Fruit fly (Drosophila melanogaster) whole organism, embryonic: Measurements from ENCODE around the gene CG17777.
A peak's percentile ranks its signal among the peaks of the same experiment; 100 is the strongest.

Source experiments
- Ada2b ChIP-seq: fragments of 200-800 bp; sonication (Bioruptor generic); IDR thresholded peaks from 2 replicates; pipeline ENCODE4 v1.3.6; 2022; ENCODE audit warnings: missing biosample characterization, missing genetic modification characterization
- Atf3 ChIP-seq: fragments of 200-800 bp; sonication (Bioruptor generic); optimal IDR thresholded peaks from 3 replicates; lab custom pipeline; 2016; ENCODE audit warnings: missing biosample characterization, missing genetic modification characterization
- Awh ChIP-seq: fragments of 200-800 bp; sonication (Bioruptor generic); IDR thresholded peaks from 2 replicates; pipeline ENCODE4, ENCODE4 v1.3.6; 2022; ENCODE audit warnings: missing biosample characterization, missing genetic modification characterization
- B-H1 ChIP-seq: fragments of 200-800 bp; sonication (Bioruptor generic); IDR thresholded peaks from 3 replicates; pipeline ENCODE4 v1.3.6; 2022; ENCODE audit warnings: missing biosample characterization, missing genetic modification characterization
- BtbVII ChIP-seq: fragments of 200-800 bp; sonication (Bioruptor generic); optimal IDR thresholded peaks from 3 replicates; lab custom pipeline; 2017; ENCODE audit warnings: missing biosample characterization, mild to moderate bottlenecking, missing genetic modification characterization
- CG10366 ChIP-seq: fragments of 200-800 bp; sonication (Bioruptor generic); IDR thresholded peaks from 2 replicates; pipeline ENCODE4 v1.3.6; 2022; ENCODE audit warnings: missing biosample characterization, missing genetic modification characterization
- CG1233 ChIP-seq: fragments of 200-800 bp; sonication (Bioruptor generic); optimal IDR thresholded peaks from 4 replicates; lab custom pipeline; 2018; ENCODE audit warnings: missing biosample characterization, mild to moderate bottlenecking, missing genetic modification characterization
- CG12659 ChIP-seq: fragments of 200-800 bp; sonication (Bioruptor generic); optimal IDR thresholded peaks from 3 replicates; lab custom pipeline; 2017; ENCODE audit warnings: mild to moderate bottlenecking, missing biosample characterization, missing genetic modification reagents, missing genetic modification characterization
- CG12744 ChIP-seq: fragments of 200-800 bp; sonication (Bioruptor generic); optimal IDR thresholded peaks from 2 replicates; lab custom pipeline; 2016; ENCODE audit warnings: missing biosample characterization, missing genetic modification characterization
- CG13424 ChIP-seq: fragments of 200-800 bp; sonication (Bioruptor generic); optimal IDR thresholded peaks from 2 replicates; lab custom pipeline; 2019; ENCODE audit warnings: missing biosample characterization, mild to moderate bottlenecking, missing genetic modification characterization, moderate library complexity
- CG15479 ChIP-seq: fragments of 200-800 bp; sonication (Bioruptor generic); optimal IDR thresholded peaks from 3 replicates; lab custom pipeline; 2019; ENCODE audit warnings: missing biosample characterization, mild to moderate bottlenecking, missing genetic modification characterization, moderate library complexity
- CG15514 ChIP-seq: fragments of 200-800 bp; sonication (Bioruptor generic); optimal IDR thresholded peaks from 3 replicates; lab custom pipeline; 2017; ENCODE audit warnings: missing biosample characterization, missing genetic modification characterization, mild to moderate bottlenecking, moderate library complexity, missing genetic modification reagents
- CG18262 ChIP-seq: fragments of 200-800 bp; optimal IDR thresholded peaks from 3 replicates; lab custom pipeline; 2019; ENCODE audit warnings: missing biosample characterization, mild to moderate bottlenecking, missing genetic modification characterization, moderate library complexity
- CG1832 ChIP-seq: fragments of 200-800 bp; sonication (Bioruptor generic); optimal IDR thresholded peaks from 2 replicates; lab custom pipeline; 2017; ENCODE audit warnings: missing biosample characterization, mild to moderate bottlenecking, missing genetic modification characterization, inconsistent platforms
- CG18619 ChIP-seq: fragments of 200-800 bp; sonication (Bioruptor generic); optimal IDR thresholded peaks from 3 replicates; lab custom pipeline; 2017; ENCODE audit warnings: missing biosample characterization, mild to moderate bottlenecking, missing genetic modification characterization
- CG32772 ChIP-seq: fragments of 200-800 bp; sonication (Bioruptor generic); IDR thresholded peaks from 2 replicates; pipeline ENCODE4 v1.3.6; 2022; ENCODE audit warnings: missing biosample characterization, missing genetic modification characterization
- CG3838 ChIP-seq: fragments of 200-800 bp; sonication (Bioruptor generic); optimal IDR thresholded peaks from 3 replicates; lab custom pipeline; 2016; ENCODE audit warnings: missing biosample characterization, missing genetic modification characterization
- CG4282 ChIP-seq: fragments of 200-800 bp; sonication (Bioruptor generic); optimal IDR thresholded peaks from 2 replicates; lab custom pipeline; 2016; ENCODE audit warnings: missing biosample characterization, missing genetic modification characterization
- CG4360 ChIP-seq: fragments of 200-800 bp; sonication (Bioruptor generic); IDR thresholded peaks from 2 replicates; pipeline ENCODE4 v1.3.6; 2022; ENCODE audit warnings: missing biosample characterization, missing genetic modification characterization
- CG4820 ChIP-seq: fragments of 200-800 bp; sonication (Bioruptor generic); optimal IDR thresholded peaks from 3 replicates; lab custom pipeline; 2016; ENCODE audit warnings: missing biosample characterization, missing genetic modification characterization
- CG5180 ChIP-seq: fragments of 200-800 bp; sonication (Bioruptor generic); optimal IDR thresholded peaks from 3 replicates; lab custom pipeline; 2017; ENCODE audit warnings: missing biosample characterization, missing genetic modification characterization, mild to moderate bottlenecking, moderate library complexity, missing genetic modification reagents
- CG5245 ChIP-seq: fragments of 200-800 bp; sonication (Bioruptor generic); optimal IDR thresholded peaks from 3 replicates; lab custom pipeline; 2016; ENCODE audit warnings: missing biosample characterization, missing genetic modification characterization
- CG6254 ChIP-seq: fragments of 200-800 bp; sonication (Bioruptor generic); optimal IDR thresholded peaks from 3 replicates; lab custom pipeline; 2017; ENCODE audit warnings: mild to moderate bottlenecking, missing biosample characterization, missing genetic modification reagents, missing genetic modification characterization
- CG7745 ChIP-seq: fragments of 200-800 bp; sonication (Bioruptor generic); optimal IDR thresholded peaks from 2 replicates; lab custom pipeline; 2018; ENCODE audit warnings: missing biosample characterization, mild to moderate bottlenecking, missing genetic modification characterization, moderate library complexity
- CG8281 ChIP-seq: fragments of 200-800 bp; sonication (Bioruptor generic); optimal IDR thresholded peaks from 2 replicates; lab custom pipeline; 2018; ENCODE audit warnings: missing biosample characterization, mild to moderate bottlenecking, missing genetic modification characterization, moderate library complexity
- CG8290 ChIP-seq, 3 experiments: fragments of 200-800 bp; sonication (Bioruptor generic); optimal IDR thresholded peaks; 2 replicates each; lab custom pipeline; 2016 to 2019; ENCODE audit warnings: missing biosample characterization in 3 of 3, missing genetic modification characterization in 3 of 3, mild to moderate bottlenecking in 2 of 3, moderate library complexity in 1 of 3
- CoRest ChIP-seq: fragments of 200-800 bp; sonication (Bioruptor generic); optimal IDR thresholded peaks from 3 replicates; lab custom pipeline; 2018; ENCODE audit warnings: missing biosample characterization, mild to moderate bottlenecking, missing genetic modification characterization, moderate library complexity
- D19A ChIP-seq: fragments of 200-800 bp; optimal IDR thresholded peaks from 3 replicates; lab custom pipeline; 2019; ENCODE audit warnings: missing biosample characterization, mild to moderate bottlenecking, missing genetic modification characterization, moderate library complexity
- Dfd ChIP-seq, 2 experiments: fragments of >200 bp; optimal IDR thresholded peaks; 2 replicates each; lab custom pipeline; 2017; ENCODE audit warnings: missing biosample characterization in 2 of 2, missing genetic modification characterization in 2 of 2
- E2f2 ChIP-seq: fragments of 200-800 bp; sonication (Bioruptor generic); IDR thresholded peaks from 2 replicates; pipeline ENCODE4 v1.3.6; 2022; ENCODE audit warnings: missing biosample characterization, missing genetic modification characterization
- HmgD ChIP-seq: fragments of 200-800 bp; sonication (Bioruptor generic); optimal IDR thresholded peaks from 3 replicates; lab custom pipeline; 2016; ENCODE audit warnings: missing biosample characterization, missing genetic modification characterization
- Hmx ChIP-seq: fragments of 200-800 bp; sonication (Bioruptor generic); optimal IDR thresholded peaks from 2 replicates; lab custom pipeline; 2016; ENCODE audit warnings: missing biosample characterization, missing genetic modification characterization
- Hr3 ChIP-seq: fragments of 200-800 bp; sonication (Bioruptor generic); optimal IDR thresholded peaks from 3 replicates; lab custom pipeline; 2016; ENCODE audit warnings: missing biosample characterization, missing genetic modification characterization
- Hr51 ChIP-seq, 2 experiments: fragments of 200-800 bp; sonication (Bioruptor generic); optimal IDR thresholded peaks; 2 replicates in 1 of 2; 3 replicates in 1 of 2; lab custom pipeline; 2016 to 2018; ENCODE audit warnings: missing biosample characterization in 2 of 2, missing genetic modification characterization in 2 of 2, mild to moderate bottlenecking in 1 of 2, moderate library complexity in 1 of 2
- Stat92E ChIP-seq, 3 experiments: fragments of >200 bp in 2 of 3; fragments of 200-800 bp in 1 of 3; sonication (Bioruptor generic) in 1 of 3; optimal IDR thresholded peaks; 2 replicates each; lab custom pipeline; 2017 to 2019; ENCODE audit warnings: missing biosample characterization in 3 of 3, missing genetic modification characterization in 3 of 3, mild to moderate bottlenecking in 1 of 3, moderate library complexity in 1 of 3
- bab2 ChIP-seq: fragments of 200-800 bp; sonication (Bioruptor generic); optimal IDR thresholded peaks from 2 replicates; lab custom pipeline; 2016; ENCODE audit warnings: missing biosample characterization, missing genetic modification characterization
- caup ChIP-seq: fragments of 200-800 bp; sonication (Bioruptor generic); optimal IDR thresholded peaks from 3 replicates; lab custom pipeline; 2017; ENCODE audit warnings: missing biosample characterization, mild to moderate bottlenecking, missing genetic modification characterization, moderate library complexity; ENCODE audit not compliant: severe bottlenecking
- chn ChIP-seq: fragments of 200-800 bp; sonication (Bioruptor generic); optimal IDR thresholded peaks from 2 replicates; lab custom pipeline; 2016; ENCODE audit warnings: missing biosample characterization, missing genetic modification characterization
- dpn ChIP-seq, 2 experiments: fragments of 200-800 bp; sonication (Bioruptor generic); optimal IDR thresholded peaks; 3 replicates each; lab custom pipeline; 2016; ENCODE audit warnings: missing biosample characterization in 2 of 2, missing genetic modification characterization in 2 of 2
- gce ChIP-seq: fragments of 200-800 bp; sonication (Bioruptor generic); IDR thresholded peaks from 3 replicates; pipeline ENCODE4 v1.3.6; 2022; ENCODE audit warnings: missing biosample characterization, missing genetic modification characterization
- gsb-n ChIP-seq: fragments of 200-800 bp; sonication (Bioruptor generic); optimal IDR thresholded peaks from 3 replicates; lab custom pipeline; 2018; ENCODE audit warnings: missing biosample characterization, mild to moderate bottlenecking, missing genetic modification characterization
- jumu ChIP-seq: fragments of 200-800 bp; sonication (Bioruptor generic); optimal IDR thresholded peaks from 3 replicates; lab custom pipeline; 2016; ENCODE audit warnings: missing biosample characterization, missing genetic modification characterization
- oc ChIP-seq: fragments of 200-800 bp; sonication (Bioruptor generic); optimal IDR thresholded peaks from 2 replicates; lab custom pipeline; 2018; ENCODE audit warnings: missing biosample characterization, mild to moderate bottlenecking, missing genetic modification characterization, moderate library complexity
- odd ChIP-seq: fragments of 200-800 bp; sonication (Bioruptor generic); optimal IDR thresholded peaks from 2 replicates; lab custom pipeline; 2017; ENCODE audit warnings: missing biosample characterization, mild to moderate bottlenecking, missing genetic modification characterization
- phol ChIP-seq: fragments of 200-800 bp; sonication (Bioruptor generic); optimal IDR thresholded peaks from 3 replicates; lab custom pipeline; 2018; ENCODE audit warnings: missing biosample characterization, mild to moderate bottlenecking, missing genetic modification characterization, moderate library complexity
- row ChIP-seq: fragments of 200-800 bp; sonication (Bioruptor generic); IDR thresholded peaks from 3 replicates; pipeline ENCODE4 v1.3.6; 2022; ENCODE audit warnings: missing biosample characterization, missing genetic modification characterization
- scrt ChIP-seq: fragments of 200-800 bp; sonication (Bioruptor generic); optimal IDR thresholded peaks from 2 replicates; lab custom pipeline; 2018; ENCODE audit warnings: missing biosample characterization, mild to moderate bottlenecking, missing genetic modification characterization, moderate library complexity
- slou ChIP-seq: fragments of 200-800 bp; sonication (Bioruptor generic); optimal IDR thresholded peaks from 3 replicates; lab custom pipeline; 2016; ENCODE audit warnings: missing biosample characterization, missing genetic modification characterization
- tll ChIP-seq, 2 experiments: fragments of 200-800 bp in 1 of 2; fragments of >200 bp in 1 of 2; sonication (Bioruptor generic) in 1 of 2; optimal IDR thresholded peaks; 2 replicates each; lab custom pipeline; 2017 to 2019; ENCODE audit warnings: missing biosample characterization in 2 of 2, missing genetic modification characterization in 2 of 2, mild to moderate bottlenecking in 1 of 2, moderate library complexity in 1 of 2
- tx ChIP-seq: fragments of 200-800 bp; sonication (Bioruptor generic); optimal IDR thresholded peaks from 2 replicates; lab custom pipeline; 2016; ENCODE audit warnings: missing biosample characterization, missing genetic modification characterization

Gene CG17777

DNA sequence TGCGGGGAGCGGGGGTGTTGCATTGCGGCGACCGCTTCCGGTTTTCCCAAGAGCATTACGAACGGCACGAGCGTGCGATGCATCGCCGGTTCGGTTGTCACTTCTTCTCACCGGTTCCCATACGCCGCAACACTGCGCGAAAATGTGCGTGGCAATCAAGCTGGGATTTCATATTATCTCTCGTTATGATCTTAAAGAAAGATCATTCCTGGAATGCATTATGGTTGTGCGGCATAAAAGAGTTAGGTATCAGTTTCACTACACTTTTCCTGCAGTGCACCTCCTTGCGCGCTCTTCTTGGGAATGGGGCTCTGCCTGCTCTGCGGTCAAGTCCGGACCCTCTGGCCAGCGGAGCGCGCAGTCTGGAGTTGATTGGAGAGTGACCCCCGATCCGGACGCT, 20.5 kb upstream of the CG17777 start (continued):
- TF ChIP-seq CG5245 (GFP tag; lab: Kevin White, UChicago) (peak; percentile 14), CG6254 (GFP tag; lab: Kevin White, UChicago) (peak; percentile 35), Hr3 (peak; percentile 42), CG5180 (GFP tag; lab: Kevin White, UChicago) (no peak), CG4360 (GFP tag; lab: Robert Waterston, UW) (no peak), gce (GFP tag; lab: Robert Waterston, UW) (no peak), caup (GFP tag; lab: Kevin White, UChicago) (no peak), CG18619 (GFP tag; lab: Kevin White, UChicago) (no peak), chn (peak; percentile 38), D19A (tag; lab: Kevin White, UChicago) (no peak), CG12659 (GFP tag; lab: Kevin White, UChicago) (peak; percentile 14), tx (GFP tag; lab: Kevin White, UChicago) (no peak), Stat92E (GFP tag; optimal IDR thresholded peaks at IDR 0.05; lab: Kevin White, UChicago) (no peak), CG10366 (GFP tag; lab: Robert Waterston, UW) (peak; percentile 73), phol (tag; lab: Kevin White, UChicago) (peak; percentile 51), CG7745 (tag; lab: Kevin White, UChicago) (no peak), oc (tag; lab: Kevin White, UChicago) (peak; percentile 37), Dfd (GFP tag; optimal IDR thresholded peaks at IDR 0.05; lab: Kevin White, UChicago) (no peak), CG4820 (GFP tag; lab: Kevin White, UChicago) (peak; percentile 44), B-H1 (GFP tag; lab: Robert Waterston, UW) (peak; percentile 37; the same call in 2 of the 3 replicates), E2f2 (peak; percentile 33; the same call in 1 of the 2 replicates), jumu (no peak), Hmx (GFP tag; lab: Kevin White, UChicago) (no peak), CG18262 (peak; percentile 36), Hr51 (GFP tag; optimal IDR thresholded peaks at IDR 0.05; lab: Kevin White, UChicago) (peak in 1 of 2 experiments; percentile 36), HmgD (GFP tag; lab: Kevin White, UChicago) (no peak), CG15514 (no peak), gsb-n (tag; lab: Kevin White, UChicago) (peak; percentile 18), CG8290 (GFP tag; optimal IDR thresholded peaks at IDR 0.05; lab: Kevin White, UChicago) (no peak), CG8290 (tag; optimal IDR thresholded peaks at IDR 0.05; lab: Kevin White, UChicago) (peak in 1 of 2 experiments; percentile 46), CG8281 (no peak), row (GFP tag; lab: Robert Waterston, UW) (peak; percentile 63), dpn (GFP tag; optimal IDR thresholded peaks at IDR 0.05; lab: Kevin White, UChicago) (peak in 1 of 2 experiments; percentile 10), Ada2b (GFP tag; lab: Robert Waterston, UW) (peak; percentile 43), scrt (GFP tag; lab: Kevin White, UChicago) (no peak), bab2 (GFP tag; lab: Kevin White, UChicago) (peak; percentile 40), CG15479 (GFP tag; lab: Kevin White, UChicago) (no peak), slou (GFP tag; lab: Kevin White, UChicago) (no peak), Atf3 (GFP tag; lab: Kevin White, UChicago) (no peak), CG4282 (no peak), BtbVII (GFP tag; lab: Kevin White, UChicago) (no peak), Awh (GFP tag; lab: Robert Waterston, UW) (peak; percentile 69), CG12744 (GFP tag; lab: Kevin White, UChicago) (no peak), CG1832 (GFP tag; lab: Kevin White, UChicago) (no peak), CG1233 (GFP tag; lab: Kevin White, UChicago) (no peak), CG13424 (tag; lab: Kevin White, UChicago) (peak; percentile 38), tll (GFP tag; optimal IDR thresholded peaks at IDR 0.05; lab: Kevin White, UChicago) (no peak), odd (GFP tag; lab: Kevin White, UChicago) (no peak), CG3838 (no peak), CoRest (tag; lab: Kevin White, UChicago) (peak; percentile 3), CG32772 (GFP tag; lab: Robert Waterston, UW) (peak; percentile 59; the same call in 1 of the 2 replicates)
